Worm (Caenorhabditis elegans) whole organism, mixed stage, embryonic: ENCODE results near the gene Y22D7AR.2.

ENCODE experiments used
- M03D4.4 ChIP-seq: sonication (generic microtip); optimal IDR thresholded peaks from 2 replicates; lab custom pipeline; 2017; ENCODE audit warnings: mild to moderate bottlenecking, missing genetic modification characterization, missing compliant biosample characterization
- bed-3 ChIP-seq: fragments of 200-800 bp; sonication (Bioruptor generic); optimal IDR thresholded peaks from 3 replicates; lab custom pipeline; 2018; ENCODE audit warnings: mild to moderate bottlenecking, missing genetic modification characterization, moderate library complexity, missing compliant biosample characterization
- blmp-1 ChIP-seq: fragments of 150-350 bp; optimal IDR thresholded peaks from 2 replicates; lab custom pipeline; 2014; ENCODE audit warnings: missing biosample characterization, missing genetic modification characterization
- ceh-39 ChIP-seq: fragments of 150-350 bp; optimal IDR thresholded peaks from 2 replicates; lab custom pipeline; 2014; ENCODE audit warnings: missing biosample characterization, missing genetic modification characterization
- ceh-83 ChIP-seq: fragments of 200-800 bp; sonication (Bioruptor generic); optimal IDR thresholded peaks from 2 replicates; lab custom pipeline; 2018; ENCODE audit warnings: mild to moderate bottlenecking, missing genetic modification characterization, missing compliant biosample characterization
- ces-1 ChIP-seq: fragments of 150-350 bp; optimal IDR thresholded peaks from 2 replicates; lab custom pipeline; 2014; ENCODE audit warnings: missing biosample characterization, missing genetic modification reagents, missing genetic modification characterization
- drap-1 ChIP-seq: fragments of 200-800 bp; sonication (Bioruptor generic); optimal IDR thresholded peaks from 3 replicates; lab custom pipeline; 2018; ENCODE audit warnings: mild to moderate bottlenecking, missing genetic modification characterization, missing compliant biosample characterization
- elt-1 ChIP-seq: sonication (generic microtip); optimal IDR thresholded peaks from 2 replicates; lab custom pipeline; 2017; ENCODE audit warnings: missing genetic modification characterization, mild to moderate bottlenecking, missing compliant biosample characterization, antibody characterized with exemption, moderate library complexity, borderline replicate concordance; ENCODE audit not compliant: insufficient read depth
- elt-3 ChIP-seq: fragments of 150-350 bp; optimal IDR thresholded peaks from 2 replicates; lab custom pipeline; 2014; ENCODE audit warnings: missing biosample characterization, missing genetic modification characterization
- flh-1 ChIP-seq: fragments of 200-800 bp; sonication (Bioruptor generic); optimal IDR thresholded peaks from 2 replicates; lab custom pipeline; 2018; ENCODE audit warnings: mild to moderate bottlenecking, missing genetic modification characterization, moderate library complexity, missing compliant biosample characterization
- ham-2 ChIP-seq: fragments of 200-800 bp; sonication (Bioruptor generic); optimal IDR thresholded peaks from 2 replicates; lab custom pipeline; 2018; ENCODE audit warnings: mild to moderate bottlenecking, missing genetic modification characterization, missing compliant biosample characterization
- hlh-1 ChIP-seq: fragments of 150-350 bp; optimal IDR thresholded peaks from 2 replicates; lab custom pipeline; 2014; ENCODE audit warnings: missing biosample characterization, missing genetic modification reagents, missing genetic modification characterization
- lin-32 ChIP-seq: fragments of 200-800 bp; sonication (Bioruptor generic); optimal IDR thresholded peaks from 2 replicates; lab custom pipeline; 2018; ENCODE audit warnings: mild to moderate bottlenecking, missing genetic modification characterization, missing compliant biosample characterization
- lsy-2 ChIP-seq: fragments of 150-350 bp; optimal IDR thresholded peaks from 2 replicates; lab custom pipeline; 2014; ENCODE audit warnings: missing biosample characterization, missing genetic modification characterization
- mab-5 ChIP-seq: fragments of 150-350 bp; optimal IDR thresholded peaks from 2 replicates; lab custom pipeline; 2014; ENCODE audit warnings: missing biosample characterization, missing genetic modification characterization
- mep-1 ChIP-seq: fragments of 150-350 bp; optimal IDR thresholded peaks from 2 replicates; lab custom pipeline; 2017; ENCODE audit warnings: missing biosample characterization, missing genetic modification reagents, missing genetic modification characterization, inconsistent platforms
- mls-2 ChIP-seq: sonication (generic microtip); optimal IDR thresholded peaks from 2 replicates; lab custom pipeline; 2016; ENCODE audit warnings: mild to moderate bottlenecking, missing genetic modification characterization, moderate library complexity, missing compliant biosample characterization
- nhr-12 ChIP-seq: fragments of 150-350 bp; optimal IDR thresholded peaks from 2 replicates; lab custom pipeline; 2014; ENCODE audit warnings: missing biosample characterization, missing genetic modification characterization
- nhr-2 ChIP-seq: fragments of 150-350 bp; optimal IDR thresholded peaks from 2 replicates; lab custom pipeline; 2014; ENCODE audit warnings: missing biosample characterization, missing genetic modification characterization
- nhr-237 ChIP-seq: fragments of 150-350 bp; optimal IDR thresholded peaks from 2 replicates; lab custom pipeline; 2014; ENCODE audit warnings: missing biosample characterization, missing genetic modification characterization
- nhr-28 ChIP-seq: fragments of 150-350 bp; optimal IDR thresholded peaks from 2 replicates; lab custom pipeline; 2014; ENCODE audit warnings: missing biosample characterization, missing genetic modification characterization
- pha-4 ChIP-seq: fragments of 150-350 bp; optimal IDR thresholded peaks from 2 replicates; lab custom pipeline; 2018; ENCODE audit warnings: missing biosample characterization, missing genetic modification reagents, missing genetic modification characterization
- sem-2 ChIP-seq: fragments of 200-800 bp; sonication (Bioruptor generic); optimal IDR thresholded peaks from 2 replicates; lab custom pipeline; 2018; ENCODE audit warnings: mild to moderate bottlenecking, missing genetic modification characterization, missing compliant biosample characterization
- snpc-4 ChIP-seq: fragments of 150-350 bp; optimal IDR thresholded peaks from 2 replicates; lab custom pipeline; 2014; ENCODE audit warnings: missing biosample characterization, missing genetic modification characterization
- sptf-1 ChIP-seq: sonication (generic microtip); optimal IDR thresholded peaks from 2 replicates; lab custom pipeline; 2017; ENCODE audit warnings: mild to moderate bottlenecking, missing genetic modification characterization, moderate library complexity, missing compliant biosample characterization
- tbx-8 ChIP-seq: fragments of 200-800 bp; sonication (Bioruptor generic); optimal IDR thresholded peaks from 2 replicates; lab custom pipeline; 2018; ENCODE audit warnings: mild to moderate bottlenecking, missing genetic modification characterization, moderate library complexity, missing compliant biosample characterization
- unc-39 ChIP-seq: fragments of 150-350 bp; optimal IDR thresholded peaks from 2 replicates; lab custom pipeline; 2014; ENCODE audit warnings: missing biosample characterization, missing genetic modification characterization
- unc-62 ChIP-seq: fragments of 150-350 bp; optimal IDR thresholded peaks from 2 replicates; lab custom pipeline; 2014; ENCODE audit warnings: missing biosample characterization, missing genetic modification reagents, missing genetic modification characterization
- zip-8 ChIP-seq: fragments of 150-350 bp; optimal IDR thresholded peaks from 2 replicates; lab custom pipeline; 2014; ENCODE audit warnings: missing biosample characterization, missing genetic modification characterization
- ztf-11 ChIP-seq: fragments of 150-350 bp; optimal IDR thresholded peaks from 2 replicates; lab custom pipeline; 2014; ENCODE audit warnings: missing biosample characterization, missing genetic modification characterization

Y22D7AR.2 gene

DNA sequence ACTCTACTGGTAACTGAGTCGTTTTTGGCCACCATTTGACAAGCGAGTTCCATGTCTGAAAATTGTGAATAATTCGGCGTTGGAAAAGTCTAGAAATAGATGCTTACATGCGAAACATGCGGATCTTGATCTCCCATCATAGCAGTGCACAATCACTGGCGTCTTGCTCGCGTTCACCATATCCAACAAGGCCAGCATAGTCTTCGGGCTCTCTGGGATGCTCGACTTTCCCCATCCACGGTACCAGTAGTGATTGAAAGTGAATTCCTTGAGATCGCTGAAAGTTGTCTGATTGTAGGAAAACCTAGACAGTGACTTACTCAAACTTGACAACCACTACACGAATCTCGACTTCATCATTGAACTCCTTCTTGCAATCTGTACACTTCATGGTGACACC lies 12.0 kb downstream of the Y22D7AR.2 start:
- TF ChIP-seq drap-1 (GFP tag; lab: Kevin White, UChicago) (no peak), ham-2 (GFP tag; lab: Kevin White, UChicago) (no peak), zip-8 (tag; lab: Kevin White, UChicago) (no peak), nhr-28 (no peak), sptf-1 (tag; lab: Kevin White, UChicago) (no peak), ztf-11 (no peak), flh-1 (GFP tag; lab: Kevin White, UChicago) (no peak), ceh-83 (GFP tag; lab: Kevin White, UChicago) (no peak), ceh-39 (no peak)

- TF ChIP-seq ham-2 (GFP tag; lab: Kevin White, UChicago) (peak; percentile 63), mls-2 (tag; lab: Kevin White, UChicago) (no peak), nhr-28 (no peak)
- TF ChIP-seq, all 35 proteins: peak for 1
Observed at ce11 chrIII:1718800-1719199, 13.1 kb downstream of the Y22D7AR.2 start.

DNA sequence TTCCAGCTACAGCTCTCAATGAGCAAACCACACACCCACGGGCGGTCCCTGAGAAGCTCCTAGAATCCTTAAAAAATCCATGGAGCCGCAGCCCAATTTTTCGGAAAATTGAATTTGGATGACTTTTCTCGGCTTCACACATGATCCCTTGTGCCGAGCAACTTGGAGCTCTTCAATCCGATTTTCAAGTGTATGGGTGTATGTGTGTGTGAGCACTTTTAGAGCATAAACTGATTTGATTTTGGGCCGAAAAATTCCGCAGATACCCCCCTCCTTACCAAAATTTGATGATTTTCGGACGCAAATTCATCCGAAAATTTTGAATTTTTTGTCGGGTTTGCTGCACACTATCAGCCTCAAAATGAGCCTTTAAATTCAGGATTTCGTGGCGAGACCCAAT lies 26.1 kb downstream of the Y22D7AR.2 start:
- TF ChIP-seq ceh-39 (no peak), unc-39 (no peak), sptf-1 (tag; lab: Kevin White, UChicago) (no peak), ham-2 (GFP tag; lab: Kevin White, UChicago) (no peak), ces-1 (GFP tag; lab: Kevin White, UChicago) (peak; percentile 46), mls-2 (tag; lab: Kevin White, UChicago) (no peak), lin-32 (GFP tag; lab: Kevin White, UChicago) (no peak), pha-4 (tag; lab: Kevin White, UChicago) (no peak)
- TF ChIP-seq, all 35 proteins: peak for 1

DNA sequence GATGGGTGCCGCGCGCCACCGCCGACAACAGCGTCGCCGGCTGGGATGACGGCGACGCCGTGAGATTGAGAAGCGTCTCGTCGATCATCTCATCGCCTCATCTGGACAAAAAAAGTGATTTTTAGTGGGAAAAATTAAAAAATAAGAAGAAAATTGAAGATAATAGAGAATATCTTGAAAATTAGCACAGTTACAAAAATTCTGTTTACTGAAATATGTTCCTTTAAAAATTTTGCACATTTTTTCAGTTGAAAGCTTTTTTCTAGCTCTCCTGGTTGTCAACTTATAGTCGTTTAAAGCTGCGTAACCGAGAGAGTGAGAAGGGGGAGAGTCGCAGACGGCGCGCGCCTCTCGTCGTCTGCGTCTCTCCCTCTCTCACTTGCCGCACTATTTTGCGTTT lies 27.3 kb downstream of the Y22D7AR.2 start, which contains the start of gene ser-4:
Gene ser-4 (minus strand): TSS at position 101 of the 400 bp plus-strand sequence.
- no peak for TF ChIP-seq nhr-2 (tag; lab: Kevin White, UChicago)
- no peak for TF ChIP-seq mls-2 (tag; lab: Kevin White, UChicago)
- no peak for TF ChIP-seq sem-2

ce11 chrIII:1733412-1733811 lies 27.7 kb downstream of the Y22D7AR.2 start:
- TF ChIP-seq unc-62 (GFP tag; lab: Kevin White, UChicago): no peak
- peak; percentile 86 for TF ChIP-seq ces-1 (GFP tag; lab: Kevin White, UChicago)

DNA sequence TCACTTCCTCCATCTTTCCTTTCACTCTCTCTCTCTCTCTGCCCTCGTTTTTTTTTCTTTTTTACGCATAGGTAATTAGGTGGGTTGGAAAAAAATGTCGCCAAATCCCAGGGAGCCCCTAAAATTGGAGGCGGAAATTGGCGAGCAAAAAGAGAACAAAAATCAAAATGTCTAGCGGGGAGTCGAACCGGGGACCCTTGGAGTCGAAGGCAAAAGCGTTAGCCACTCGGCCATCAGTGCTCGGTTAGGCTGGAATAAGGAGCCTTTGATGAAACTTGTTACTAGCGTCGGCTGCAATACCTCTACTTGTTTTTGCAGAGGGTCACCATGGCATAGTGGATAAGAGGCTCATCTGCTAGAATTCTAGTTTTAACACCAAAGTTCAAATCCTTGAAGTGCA lies 37.3 kb downstream of the Y22D7AR.2 start:
- no peak for TF ChIP-seq M03D4.4 (tag; lab: Kevin White, UChicago)
- no peak for TF ChIP-seq nhr-12
- TF ChIP-seq unc-62 (GFP tag; lab: Kevin White, UChicago): no peak
- no peak for TF ChIP-seq mep-1
- no peak for TF ChIP-seq lsy-2 (tag; lab: Kevin White, UChicago)
- no peak for TF ChIP-seq hlh-1 (tag; lab: Kevin White, UChicago)
- TF ChIP-seq blmp-1 (tag; lab: Kevin White, UChicago): no peak
- no peak for TF ChIP-seq elt-3 (tag; lab: Kevin White, UChicago)
- TF ChIP-seq snpc-4 (tag; lab: Kevin White, UChicago): no peak
- no peak for TF ChIP-seq nhr-237 (tag; lab: Kevin White, UChicago)
- TF ChIP-seq zip-8 (tag; lab: Kevin White, UChicago): no peak
- TF ChIP-seq lin-32 (GFP tag; lab: Kevin White, UChicago): no peak
- no peak for TF ChIP-seq mab-5
- TF ChIP-seq ceh-39: no peak
- no peak for TF ChIP-seq elt-1
- TF ChIP-seq bed-3 (GFP tag; lab: Kevin White, UChicago): no peak
- no peak for TF ChIP-seq nhr-28
- no peak for TF ChIP-seq tbx-8 (GFP tag; lab: Kevin White, UChicago)
- no peak for TF ChIP-seq drap-1 (GFP tag; lab: Kevin White, UChicago)
- TF ChIP-seq mls-2 (tag; lab: Kevin White, UChicago): no peak
